Comparison of ENCODE assay signal across 1 fruit fly cellular context in the genomic region with DNA sequence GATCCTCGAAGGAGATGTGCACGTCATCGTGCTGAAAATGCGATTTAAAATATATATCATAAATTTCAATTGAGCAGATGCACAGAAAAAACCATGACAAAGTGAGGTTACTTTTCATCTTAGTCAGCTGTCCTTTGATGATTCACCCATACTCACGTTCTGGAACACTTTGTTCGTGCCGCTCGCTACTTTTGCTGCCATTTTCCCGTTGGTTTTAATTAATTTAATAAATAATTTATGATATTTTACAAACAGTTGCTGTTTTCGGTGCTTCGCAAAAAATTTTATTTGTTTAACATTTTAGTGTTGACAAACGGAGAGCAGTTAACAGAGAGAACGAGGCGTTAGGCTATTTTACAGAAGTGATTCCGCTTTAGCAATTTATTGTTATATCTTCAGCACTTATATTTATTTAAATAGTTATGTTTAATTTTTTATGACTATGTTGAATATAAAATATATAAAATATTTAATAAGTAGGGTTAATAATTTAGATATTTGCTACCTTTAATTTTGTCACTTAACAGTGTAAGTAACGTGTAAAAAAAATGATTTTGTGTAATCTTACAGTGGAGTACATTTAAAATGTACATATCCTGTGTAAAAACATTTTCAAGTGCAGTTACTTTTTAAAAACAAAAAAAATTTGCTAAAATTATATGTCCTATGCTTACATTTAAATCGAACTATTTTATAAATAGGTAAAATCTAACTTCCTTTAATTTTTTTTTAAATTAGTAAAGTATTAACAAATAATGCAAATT.
TF ChIP-seq lines count a peak whose summit lies in the region.

A gene (minus strand): TSS at position 265 of the 764 bp plus-strand sequence.

TF ChIP-seq in whole organism, embryonic, 481 proteins besides CTCF, POLR2A, EP300 and RAD21 (continued from another document):
- TF ChIP-seq CG8924 (tag; optimal IDR thresholded peaks at IDR 0.05; lab: Kevin White, UChicago) (peak; percentile 22), MBD-R2 (GFP tag; IDR thresholded peaks at IDR 0.05; lab: Robert Waterston, UW) (0 out of 2 replicates have a peak, but pooled peaks have one; percentile 37), pzg (GFP tag; optimal IDR thresholded peaks at IDR 0.05; lab: Kevin White, UChicago) (peak; percentile 29), lbe (GFP tag; optimal IDR thresholded peaks at IDR 0.05; lab: Kevin White, UChicago) (peak; percentile 6), pita (GFP tag; optimal IDR thresholded peaks at IDR 0.05; lab: Kevin White, UChicago) (no peak), HmgZ (tag; optimal IDR thresholded peaks at IDR 0.05; lab: Kevin White, UChicago) (no peak), CG18619 (GFP tag; optimal IDR thresholded peaks at IDR 0.05; lab: Kevin White, UChicago) (no peak), CoRest (tag; optimal IDR thresholded peaks at IDR 0.05; lab: Kevin White, UChicago) (peak; percentile 0), CG4730 (GFP tag; IDR thresholded peaks at IDR 0.05; lab: Robert Waterston, UW) (no peak), CG2116 (GFP tag; optimal IDR thresholded peaks at IDR 0.05; lab: Kevin White, UChicago) (peak; percentile 38), trem (tag; optimal IDR thresholded peaks at IDR 0.05; lab: Kevin White, UChicago) (peak; percentile 19)
